Fruit fly (Drosophila melanogaster) whole organism, prepupa: ENCODE data around the gene Nepl19.

Experiments
- CG10631 ChIP-seq: fragments of 200-800 bp; sonication (Bioruptor generic); optimal IDR thresholded peaks from 2 replicates; lab custom pipeline; 2016; ENCODE audit warnings: missing biosample characterization, missing genetic modification characterization
- CG11294 ChIP-seq: fragments of 200-800 bp; sonication (Bioruptor generic); IDR thresholded peaks from 2 replicates; pipeline ENCODE4 v1.3.6; 2022; ENCODE audit warnings: missing biosample characterization, missing genetic modification characterization
- CG11762 ChIP-seq: fragments of 200-800 bp; sonication (Bioruptor generic); optimal IDR thresholded peaks from 3 replicates; lab custom pipeline; 2016; ENCODE audit warnings: missing biosample characterization, missing genetic modification characterization; ENCODE audit not compliant: insufficient read depth
- CG11902 ChIP-seq: fragments of 200-800 bp; sonication (Bioruptor generic); optimal IDR thresholded peaks from 3 replicates; lab custom pipeline; 2016; ENCODE audit warnings: missing biosample characterization, missing genetic modification characterization
- CG1621 ChIP-seq: fragments of 200-800 bp; sonication (Bioruptor generic); optimal IDR thresholded peaks from 3 replicates; lab custom pipeline; 2018; ENCODE audit warnings: missing biosample characterization, mild to moderate bottlenecking, missing genetic modification characterization
- CG3032 ChIP-seq: fragments of 200-800 bp; optimal IDR thresholded peaks from 2 replicates; lab custom pipeline; 2019; ENCODE audit warnings: missing biosample characterization, mild to moderate bottlenecking, missing genetic modification characterization, moderate library complexity
- CG31627 ChIP-seq: fragments of 200-800 bp; sonication (Bioruptor generic); optimal IDR thresholded peaks from 3 replicates; lab custom pipeline; 2016; ENCODE audit warnings: missing biosample characterization, missing genetic modification characterization
- CG3919 ChIP-seq: fragments of 200-800 bp; sonication (Bioruptor generic); optimal IDR thresholded peaks from 3 replicates; lab custom pipeline; 2016; ENCODE audit warnings: missing biosample characterization, missing genetic modification characterization
- CG6792 ChIP-seq: fragments of 200-800 bp; sonication (Bioruptor generic); optimal IDR thresholded peaks from 3 replicates; lab custom pipeline; 2016; ENCODE audit warnings: missing biosample characterization, missing genetic modification characterization
- CG6808 ChIP-seq: fragments of 200-800 bp; sonication (Bioruptor generic); optimal IDR thresholded peaks from 3 replicates; lab custom pipeline; 2017; ENCODE audit warnings: missing biosample characterization, missing genetic modification characterization, mild to moderate bottlenecking, moderate library complexity, missing genetic modification reagents
- CG6854 ChIP-seq: fragments of 200-800 bp; sonication (Bioruptor generic); optimal IDR thresholded peaks from 2 replicates; lab custom pipeline; 2017; ENCODE audit warnings: missing biosample characterization, mild to moderate bottlenecking, missing genetic modification characterization
- CG7368 ChIP-seq: fragments of 200-800 bp; sonication (Bioruptor generic); optimal IDR thresholded peaks from 3 replicates; lab custom pipeline; 2016; ENCODE audit warnings: missing biosample characterization, missing genetic modification characterization
- CG8319 ChIP-seq: fragments of 200-800 bp; sonication (Bioruptor generic); optimal IDR thresholded peaks from 3 replicates; lab custom pipeline; 2016; ENCODE audit warnings: missing biosample characterization, missing genetic modification characterization
- CG8632 ChIP-seq: fragments of 200-800 bp; sonication (Bioruptor generic); optimal IDR thresholded peaks from 3 replicates; lab custom pipeline; 2016; ENCODE audit warnings: missing biosample characterization, missing genetic modification characterization
- CG9139 ChIP-seq: fragments of 200-800 bp; sonication (Bioruptor generic); optimal IDR thresholded peaks from 3 replicates; lab custom pipeline; 2017; ENCODE audit warnings: missing biosample characterization, mild to moderate bottlenecking, missing genetic modification characterization
- Eip75B ChIP-seq: fragments of 200-800 bp; sonication (Bioruptor generic); optimal IDR thresholded peaks from 3 replicates; lab custom pipeline; 2016; ENCODE audit warnings: missing biosample characterization, missing genetic modification characterization
- Eip78C ChIP-seq: fragments of 200-800 bp; sonication (Bioruptor generic); peaks from one replicate; lab custom pipeline; 2016; ENCODE audit warnings: missing biosample characterization, missing genetic modification characterization
- Eip93F ChIP-seq: fragments of 200-800 bp; sonication (Bioruptor generic); optimal IDR thresholded peaks from 2 replicates; lab custom pipeline; 2016; ENCODE audit warnings: missing biosample characterization, mild to moderate bottlenecking, missing genetic modification characterization
- Ets21C ChIP-seq: fragments of 200-800 bp; sonication (Bioruptor generic); optimal IDR thresholded peaks from 3 replicates; lab custom pipeline; 2016; ENCODE audit warnings: missing biosample characterization, missing genetic modification characterization
- Ets96B ChIP-seq: fragments of 200-800 bp; optimal IDR thresholded peaks from 2 replicates; lab custom pipeline; 2019; ENCODE audit warnings: missing biosample characterization, mild to moderate bottlenecking, missing genetic modification characterization, moderate library complexity
- Gug ChIP-seq: fragments of 200-800 bp; sonication (Bioruptor generic); IDR thresholded peaks from 2 replicates; pipeline ENCODE4 v1.3.6; 2022; ENCODE audit warnings: missing biosample characterization, missing genetic modification characterization
- Hr38 ChIP-seq: sonication (Bioruptor generic); optimal IDR thresholded peaks from 2 replicates; lab custom pipeline; 2016; ENCODE audit warnings: missing biosample characterization, missing genetic modification characterization
- Hr39 ChIP-seq: fragments of 200-800 bp; sonication (Bioruptor generic); optimal IDR thresholded peaks from 2 replicates; lab custom pipeline; 2016; ENCODE audit warnings: missing biosample characterization, missing genetic modification characterization
- Hr4 ChIP-seq: fragments of 200-800 bp; sonication (Bioruptor generic); optimal IDR thresholded peaks from 3 replicates; lab custom pipeline; 2016; ENCODE audit warnings: missing biosample characterization, missing genetic modification characterization
- Met ChIP-seq: fragments of 200-800 bp; sonication (Bioruptor generic); optimal IDR thresholded peaks from 3 replicates; lab custom pipeline; 2016; ENCODE audit warnings: missing biosample characterization, missing genetic modification characterization
- OdsH ChIP-seq: fragments of 200-800 bp; sonication (Bioruptor generic); optimal IDR thresholded peaks from 3 replicates; lab custom pipeline; 2016; ENCODE audit warnings: missing biosample characterization, missing genetic modification characterization
- Smox ChIP-seq: fragments of 200-800 bp; sonication (Bioruptor generic); optimal IDR thresholded peaks from 3 replicates; lab custom pipeline; 2016; ENCODE audit warnings: missing biosample characterization, missing genetic modification characterization
- Sox102F ChIP-seq: fragments of 200-800 bp; sonication (Bioruptor generic); optimal IDR thresholded peaks from 2 replicates; lab custom pipeline; 2016; ENCODE audit warnings: missing biosample characterization, mild to moderate bottlenecking, missing genetic modification characterization
- Sox14 ChIP-seq: fragments of 200-800 bp; sonication (Bioruptor generic); optimal IDR thresholded peaks from 3 replicates; lab custom pipeline; 2016; ENCODE audit warnings: missing biosample characterization, missing genetic modification characterization
- Sox15 ChIP-seq: fragments of 200-800 bp; sonication (Bioruptor generic); optimal IDR thresholded peaks from 3 replicates; lab custom pipeline; 2016; ENCODE audit warnings: missing biosample characterization, missing genetic modification characterization
- achi ChIP-seq: fragments of 200-800 bp; sonication (Bioruptor generic); optimal IDR thresholded peaks from 3 replicates; lab custom pipeline; 2016; ENCODE audit warnings: missing biosample characterization, missing genetic modification characterization
- acj6 ChIP-seq: fragments of 200-800 bp; sonication (Bioruptor generic); optimal IDR thresholded peaks from 3 replicates; lab custom pipeline; 2016; ENCODE audit warnings: missing biosample characterization, missing genetic modification characterization
- cyc ChIP-seq: fragments of 200-800 bp; sonication (Bioruptor generic); optimal IDR thresholded peaks from 3 replicates; lab custom pipeline; 2016; ENCODE audit warnings: missing biosample characterization, missing genetic modification characterization
- eg ChIP-seq: fragments of 200-800 bp; sonication (Bioruptor generic); IDR thresholded peaks from 3 replicates; pipeline ENCODE4 v1.3.6; 2022; ENCODE audit warnings: missing biosample characterization, missing genetic modification characterization
- esn ChIP-seq: fragments of 200-800 bp; sonication (Bioruptor generic); optimal IDR thresholded peaks from 2 replicates; lab custom pipeline; 2016; ENCODE audit warnings: missing biosample characterization, mild to moderate bottlenecking, missing genetic modification characterization, moderate library complexity
- fd59A ChIP-seq: fragments of 200-800 bp; sonication (Bioruptor generic); optimal IDR thresholded peaks from 2 replicates; lab custom pipeline; 2017; ENCODE audit warnings: missing biosample characterization, mild to moderate bottlenecking, missing genetic modification characterization, missing genetic modification reagents
- fd85E ChIP-seq: fragments of 200-800 bp; sonication (Bioruptor generic); optimal IDR thresholded peaks from 3 replicates; lab custom pipeline; 2016; ENCODE audit warnings: missing biosample characterization, missing genetic modification characterization
- fkh ChIP-seq: fragments of 200-800 bp; sonication (Bioruptor generic); optimal IDR thresholded peaks from 3 replicates; lab custom pipeline; 2017; ENCODE audit warnings: missing biosample characterization, mild to moderate bottlenecking, missing genetic modification characterization, moderate library complexity
- net ChIP-seq: fragments of 200-800 bp; sonication (Bioruptor generic); optimal IDR thresholded peaks from 3 replicates; lab custom pipeline; 2016; ENCODE audit warnings: missing biosample characterization, missing genetic modification characterization
- salr ChIP-seq, 2 experiments: fragments of 200-800 bp; sonication (Bioruptor generic); optimal IDR thresholded peaks; 3 replicates each; lab custom pipeline; 2016 to 2018; ENCODE audit warnings: missing biosample characterization in 2 of 2, missing genetic modification characterization in 2 of 2, mild to moderate bottlenecking in 1 of 2
- spab ChIP-seq: fragments of 200-800 bp; sonication (Bioruptor generic); optimal IDR thresholded peaks from 2 replicates; lab custom pipeline; 2017; ENCODE audit warnings: missing biosample characterization, mild to moderate bottlenecking, missing genetic modification characterization, missing genetic modification reagents
- ss ChIP-seq, 2 experiments: fragments of 200-800 bp; sonication (Bioruptor generic); optimal IDR thresholded peaks; 2 replicates in 1 of 2; 3 replicates in 1 of 2; lab custom pipeline; 2017 to 2018; ENCODE audit warnings: mild to moderate bottlenecking in 2 of 2, missing biosample characterization in 2 of 2, missing genetic modification characterization in 2 of 2, moderate library complexity in 1 of 2
- svp ChIP-seq: fragments of 200-800 bp; sonication (Bioruptor generic); peaks from one replicate; lab custom pipeline; 2016; ENCODE audit warnings: missing biosample characterization, missing genetic modification characterization
- topi ChIP-seq: fragments of 200-800 bp; sonication (Bioruptor generic); optimal IDR thresholded peaks from 3 replicates; lab custom pipeline; 2016; ENCODE audit warnings: missing biosample characterization, missing genetic modification characterization
- vri ChIP-seq: fragments of 200-800 bp; sonication (Bioruptor generic); optimal IDR thresholded peaks from 3 replicates; lab custom pipeline; 2016; ENCODE audit warnings: missing biosample characterization, mild to moderate bottlenecking, missing genetic modification characterization

The Nepl19 gene

dm6 chr3R:28850662-28851257 is 29.2 kb downstream of the Nepl19 start (continued):
- TF ChIP-seq CG9139 (GFP tag; lab: Kevin White, UChicago) (no peak), salr (GFP tag; optimal IDR thresholded peaks at IDR 0.05; lab: Kevin White, UChicago) (peak in 1 of 2 experiments; percentile 46), Met (GFP tag; lab: Kevin White, UChicago) (no peak), esn (no peak), CG6808 (no peak), eg (peak; percentile 86), CG8319 (GFP tag; lab: Kevin White, UChicago) (no peak), CG3919 (GFP tag; lab: Kevin White, UChicago) (peak; percentile 34)
- TF ChIP-seq, all 60 proteins: peak for 30

DNA sequence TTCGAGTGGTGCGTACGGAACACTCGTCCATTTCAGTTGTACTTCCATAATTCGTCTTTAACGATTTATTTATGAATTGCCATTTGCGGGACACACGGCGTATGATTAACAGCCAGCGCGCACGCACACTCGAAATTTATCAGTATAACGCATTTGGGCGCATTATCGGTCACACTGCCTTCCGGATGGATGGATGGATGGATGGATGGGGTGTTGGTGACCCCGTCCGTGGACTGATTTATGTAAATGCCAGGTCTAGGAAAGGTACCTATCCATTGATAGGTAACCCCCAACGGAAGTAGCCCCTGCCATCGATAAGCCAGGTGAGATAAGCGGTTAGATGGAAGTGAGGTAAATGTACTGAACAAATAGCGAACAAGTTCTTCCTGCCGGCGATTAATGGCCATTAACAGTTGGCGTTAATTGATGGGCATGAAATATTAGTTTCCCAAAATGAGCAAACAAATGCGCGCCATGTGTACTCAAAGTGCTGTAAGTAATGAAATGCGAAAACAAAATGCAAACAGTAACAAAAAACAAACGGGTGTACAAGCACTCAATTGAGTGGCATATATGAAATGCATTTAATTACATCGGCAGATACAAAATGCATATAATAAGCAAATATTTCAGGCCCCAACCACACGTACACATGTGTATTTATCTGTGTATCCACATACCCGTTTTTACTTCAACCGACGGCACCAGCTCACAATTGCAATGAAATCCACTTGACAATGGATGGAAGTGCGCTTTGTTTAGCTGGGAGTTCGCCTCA is 31.0 kb downstream of the Nepl19 start:
- TF ChIP-seq ss (GFP tag; optimal IDR thresholded peaks at IDR 0.05; lab: Kevin White, UChicago) (peak in 1 of 2 experiments; percentile 15), CG10631 (no peak), CG6854 (GFP tag; lab: Kevin White, UChicago) (no peak), fkh (peak; percentile 9), Ets21C (GFP tag; lab: Kevin White, UChicago) (no peak), CG6792 (GFP tag; lab: Kevin White, UChicago) (no peak), CG8632 (no peak), Sox15 (no peak), Eip93F (no peak), CG1621 (no peak), CG8319 (GFP tag; lab: Kevin White, UChicago) (peak; percentile 76), esn (no peak), topi (no peak), Sox14 (GFP tag; lab: Kevin White, UChicago) (no peak), CG11762 (GFP tag; lab: Kevin White, UChicago) (no peak), CG6808 (peak; percentile 1), CG11294 (no peak), Eip78C (peak; percentile 56), CG3032 (tag; lab: Kevin White, UChicago) (no peak), CG31627 (GFP tag; lab: Kevin White, UChicago) (no peak), Hr38 (GFP tag; lab: Kevin White, UChicago) (no peak), CG7368 (GFP tag; lab: Kevin White, UChicago) (no peak), Gug (GFP tag; lab: Robert Waterston, UW) (no peak), fd59A (no peak), OdsH (GFP tag; lab: Kevin White, UChicago) (no peak), CG11902 (no peak), achi (no peak)

DNA sequence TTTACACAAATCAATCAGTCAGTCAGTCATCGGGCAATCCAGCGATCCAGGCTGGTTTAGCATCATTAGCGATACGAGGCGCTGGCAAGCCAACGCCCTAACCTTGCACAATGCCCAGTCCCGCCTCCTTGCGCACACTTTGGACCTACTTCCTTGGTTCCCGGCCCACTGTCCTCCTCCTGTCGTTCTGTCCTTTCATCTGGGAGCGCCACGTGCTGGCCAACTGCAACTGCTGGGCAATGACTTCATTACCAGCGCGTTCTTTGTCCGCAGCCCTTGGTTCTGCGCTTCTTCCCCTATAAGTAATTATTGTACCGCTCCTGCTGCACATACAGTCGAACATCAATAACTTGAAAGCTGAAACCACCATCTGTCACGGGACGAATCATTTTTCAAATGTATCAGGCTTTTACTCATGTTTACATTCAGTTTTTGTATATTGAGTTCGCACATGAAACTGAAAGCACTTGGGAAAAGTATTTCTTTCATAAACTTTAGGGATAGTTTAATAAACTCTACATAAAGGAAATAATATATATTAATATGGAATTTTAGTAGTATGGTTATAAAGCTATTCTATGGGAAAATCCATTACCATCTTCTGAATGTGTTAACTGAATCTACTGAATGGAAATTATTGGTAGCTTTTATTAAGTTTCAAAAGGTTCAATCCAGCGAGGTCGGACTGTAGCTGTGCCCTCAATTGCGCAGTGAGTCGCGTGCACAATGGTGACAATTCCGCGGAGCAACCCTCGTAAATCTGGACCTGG is 32.2 kb downstream of the Nepl19 start:
- TF ChIP-seq CG6792 (GFP tag; lab: Kevin White, UChicago) (peak; percentile 42), Hr39 (GFP tag; lab: Kevin White, UChicago) (peak; percentile 17), achi (peak; percentile 48), CG31627 (GFP tag; lab: Kevin White, UChicago) (peak; percentile 23), Smox (peak; percentile 47), svp (GFP tag; lab: Kevin White, UChicago) (peak; percentile 45), spab (GFP tag; lab: Kevin White, UChicago) (peak; percentile 53), vri (no peak), CG11762 (GFP tag; lab: Kevin White, UChicago) (peak; percentile 35), CG6808 (peak; percentile 69), CG3919 (GFP tag; lab: Kevin White, UChicago) (peak; percentile 55), net (GFP tag; lab: Kevin White, UChicago) (peak; percentile 50), CG6854 (GFP tag; lab: Kevin White, UChicago) (no peak), Sox15 (peak; percentile 18), cyc (GFP tag; lab: Kevin White, UChicago) (no peak), CG7368 (GFP tag; lab: Kevin White, UChicago) (peak; percentile 27), Sox102F (GFP tag; lab: Kevin White, UChicago) (peak; percentile 6), CG3032 (tag; lab: Kevin White, UChicago) (peak; percentile 63), Eip75B (GFP tag; lab: Kevin White, UChicago) (no peak), acj6 (GFP tag; lab: Kevin White, UChicago) (peak; percentile 67), Hr4 (peak; percentile 33), CG10631 (peak; percentile 57), Ets96B (tag; lab: Kevin White, UChicago) (peak; percentile 56), fd85E (GFP tag; lab: Kevin White, UChicago) (no peak)
